Fruit fly (Drosophila melanogaster): ENCODE measurements around the gene Dpy-30L2.

Dpy-30L2 gene

DNA sequence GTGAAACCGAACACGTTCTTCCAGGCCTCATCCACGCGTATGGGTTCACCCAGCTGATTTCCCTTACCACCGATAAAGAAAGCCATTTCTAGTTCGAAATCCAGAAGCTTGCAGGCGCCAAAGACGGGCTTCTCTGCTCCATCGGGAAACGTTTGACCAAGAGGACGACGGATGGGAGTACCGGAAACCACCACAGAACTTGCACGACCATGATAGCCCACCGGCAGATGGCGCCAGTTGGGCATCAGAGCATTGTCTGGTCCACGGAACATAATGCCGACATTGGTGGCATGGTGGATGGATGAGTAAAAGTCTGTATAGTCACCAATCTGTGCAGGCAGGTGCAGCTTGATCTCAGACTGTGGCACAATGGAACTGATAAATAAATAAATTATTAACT is 25.2 kb upstream of the Dpy-30L2 start:
- peak; percentile 72 for TF ChIP-seq Med (GFP tag)
- no peak for TF ChIP-seq pros (GFP tag; optimal IDR thresholded peaks at IDR 0.05)
- TF ChIP-seq CG12299 (tag; optimal IDR thresholded peaks at IDR 0.05), result no peak
- no peak for TF ChIP-seq CG13624 (GFP tag; optimal IDR thresholded peaks at IDR 0.05)
- TF ChIP-seq CG13894 (tag; optimal IDR thresholded peaks at IDR 0.05), result peak; percentile 30
- no peak for TF ChIP-seq trem (tag; optimal IDR thresholded peaks at IDR 0.05)
- no peak for TF ChIP-seq wdn (GFP tag; IDR thresholded peaks at IDR 0.05)
- no peak for TF ChIP-seq CG9797 (GFP tag; optimal IDR thresholded peaks at IDR 0.05)
- peak; percentile 84 for TF ChIP-seq Dip2 (GFP tag; IDR thresholded peaks at IDR 0.05)
- TF ChIP-seq maf-S (GFP tag; optimal IDR thresholded peaks at IDR 0.05), result no peak
- TF ChIP-seq CTCF (GFP tag; optimal IDR thresholded peaks at IDR 0.05), result peak; percentile 89
- TF ChIP-seq CkIIα-i1 (GFP tag; IDR thresholded peaks at IDR 0.05), result no peak
- TF ChIP-seq dm (GFP tag; optimal IDR thresholded peaks at IDR 0.05), result no peak
- 0 out of 3 replicates have a peak, but pooled peaks have one; percentile 17 for TF ChIP-seq H15 (GFP tag; IDR thresholded peaks at IDR 0.05)
- TF ChIP-seq CG18764 (GFP tag; optimal IDR thresholded peaks at IDR 0.05), result no peak
- 0 out of 4 replicates have a peak, but pooled peaks have one; percentile 14 for TF ChIP-seq chinmo (GFP tag; IDR thresholded peaks at IDR 0.05; ENCODE audit: partially characterized antibody)
- no peak for TF ChIP-seq crp (GFP tag; optimal IDR thresholded peaks at IDR 0.05)

DNA sequence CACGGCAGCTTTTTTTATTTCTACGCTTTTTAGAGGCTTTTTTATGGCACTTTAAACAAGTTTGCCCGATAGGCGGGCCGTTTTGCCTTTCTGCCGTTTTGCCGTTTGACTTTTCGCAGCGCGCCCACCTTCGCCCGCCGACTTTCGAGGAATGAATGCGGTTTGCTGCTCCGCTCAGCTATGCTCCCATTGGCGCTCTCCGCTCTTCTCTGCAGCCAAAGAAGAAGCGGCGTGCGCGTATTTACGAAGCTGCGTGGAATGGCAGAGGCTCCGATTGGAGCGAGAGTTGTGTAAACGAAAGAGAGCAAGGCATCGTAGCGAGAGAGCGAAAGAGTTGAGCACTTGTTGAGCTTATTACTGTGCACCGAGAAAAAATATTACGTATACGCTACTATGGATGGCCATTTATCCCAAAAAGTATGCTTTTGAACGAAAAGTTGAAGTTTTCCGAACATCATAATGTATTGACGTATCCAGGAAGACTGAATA is 24.1 kb upstream of the Dpy-30L2 start, which contains the start of gene wit:
TSS of gene wit (minus strand) at position 157 of the 489 bp plus-strand sequence.
- TF ChIP-seq fd3F (GFP tag; optimal IDR thresholded peaks at IDR 0.05) (no peak), wor (GFP tag; IDR thresholded peaks at IDR 0.05) (no peak), CG10979 (tag; optimal IDR thresholded peaks at IDR 0.05) (no peak), D (optimal IDR thresholded peaks at IDR 0.05) (no peak), D (GFP tag; optimal IDR thresholded peaks at IDR 0.05) (no peak), mld (GFP tag; IDR thresholded peaks at IDR 0.05; ENCODE audit: partially characterized antibody) (no peak), pfk (GFP tag; optimal IDR thresholded peaks at IDR 0.05) (no peak), Hr78 (GFP tag; optimal IDR thresholded peaks at IDR 0.05) (no peak), CG1602 (GFP tag; optimal IDR thresholded peaks at IDR 0.05) (no peak), pan (optimal IDR thresholded peaks at IDR 0.05) (no peak), pan (GFP tag; optimal IDR thresholded peaks at IDR 0.05 in 1 of 2, IDR thresholded peaks at IDR 0.05 in 1 of 2) (peak in 1 of 2 experiments; percentile 30), lmd (GFP tag; IDR thresholded peaks at IDR 0.05) (no peak), Ets97D (GFP tag; optimal IDR thresholded peaks at IDR 0.05) (no peak), salm (tag; optimal IDR thresholded peaks at IDR 0.05) (no peak), E2f2 (GFP tag; IDR thresholded peaks at IDR 0.05) (peak; percentile 17; the same call in 1 of the 2 replicates), Xbp1 (GFP tag; optimal IDR thresholded peaks at IDR 0.05) (peak; percentile 42), CG11723 (GFP tag; optimal IDR thresholded peaks at IDR 0.05) (no peak), chinmo (GFP tag; IDR thresholded peaks at IDR 0.05; ENCODE audit: partially characterized antibody) (peak; percentile 97), tgo (GFP tag; IDR thresholded peaks at IDR 0.05) (0 out of 3 replicates have a peak, but pooled peaks have one; percentile 19), oc (tag; optimal IDR thresholded peaks at IDR 0.05) (no peak), odd (GFP tag; optimal IDR thresholded peaks at IDR 0.05) (peak; percentile 45), hbn (GFP tag; IDR thresholded peaks at IDR 0.05; ENCODE audit: partially characterized antibody) (peak; percentile 44), Lhr (GFP tag; optimal IDR thresholded peaks at IDR 0.05) (no peak), CG4360 (GFP tag; IDR thresholded peaks at IDR 0.05) (no peak), NFAT (GFP tag; IDR thresholded peaks at IDR 0.05) (no peak), ham (GFP tag; IDR thresholded peaks at IDR 0.05) (no peak), zfh2 (GFP tag; optimal IDR thresholded peaks at IDR 0.05) (no peak), nerfin-2 (GFP tag; IDR thresholded peaks at IDR 0.05; ENCODE audit: partially characterized antibody) (no peak), trem (tag; optimal IDR thresholded peaks at IDR 0.05) (no peak), CG11696 (GFP tag; IDR thresholded peaks at IDR 0.05) (no peak), Antp (GFP tag; optimal IDR thresholded peaks at IDR 0.05) (no peak), trh (GFP tag; optimal IDR thresholded peaks at IDR 0.05) (no peak), Lpt (GFP tag; optimal IDR thresholded peaks at IDR 0.05) (no peak), YL-1 (GFP tag; optimal IDR thresholded peaks at IDR 0.05) (peak; percentile 9), Vsx1 (GFP tag; optimal IDR thresholded peaks at IDR 0.05) (peak; percentile 57), grau (tag; optimal IDR thresholded peaks at IDR 0.05) (no peak)

All from whole organism, embryonic.